Fruit fly (Drosophila melanogaster) whole organism, pupa: ENCODE data around the gene CG1299.
A peak's percentile ranks its signal among the peaks of the same experiment; 100 is the strongest.

ENCODE experiments used
- CG10348 ChIP-seq: fragments of 200-800 bp; sonication (Bioruptor generic); IDR thresholded peaks from 2 replicates; pipeline ENCODE4 v1.3.6; 2022; ENCODE audit warnings: missing biosample characterization, missing genetic modification characterization
- CG12605 ChIP-seq: fragments of 200-800 bp; sonication (Bioruptor generic); IDR thresholded peaks from 2 replicates; pipeline ENCODE4 v1.3.6; 2022; ENCODE audit warnings: missing biosample characterization, missing genetic modification characterization
- CG13204 ChIP-seq: fragments of 200-800 bp; sonication (Bioruptor generic); optimal IDR thresholded peaks from 2 replicates; lab custom pipeline; 2018; ENCODE audit warnings: missing biosample characterization, mild to moderate bottlenecking, missing genetic modification characterization, moderate library complexity
- CG14655 ChIP-seq: fragments of 200-800 bp; sonication (Bioruptor generic); optimal IDR thresholded peaks from 3 replicates; lab custom pipeline; 2017; ENCODE audit warnings: mild to moderate bottlenecking, missing biosample characterization, missing genetic modification reagents, missing genetic modification characterization
- CG15710 ChIP-seq: fragments of 200-800 bp; sonication (Bioruptor generic); optimal IDR thresholded peaks from 2 replicates; lab custom pipeline; 2018; ENCODE audit warnings: missing biosample characterization, mild to moderate bottlenecking, missing genetic modification characterization, moderate library complexity
- CG17806 ChIP-seq: fragments of 200-800 bp; sonication (Bioruptor generic); optimal IDR thresholded peaks from 2 replicates; lab custom pipeline; 2018; ENCODE audit warnings: missing biosample characterization, mild to moderate bottlenecking, missing genetic modification characterization, moderate library complexity
- CG32121 ChIP-seq: fragments of 200-800 bp; sonication (Bioruptor generic); IDR thresholded peaks from 2 replicates; pipeline ENCODE4 v1.3.6; 2022; ENCODE audit warnings: missing biosample characterization, missing genetic modification characterization
- CG34367 ChIP-seq: fragments of 200-800 bp; sonication (Bioruptor generic); optimal IDR thresholded peaks from 2 replicates; lab custom pipeline; 2018; ENCODE audit warnings: missing biosample characterization, mild to moderate bottlenecking, missing genetic modification characterization
- CG4496 ChIP-seq: fragments of 200-800 bp; sonication (Bioruptor generic); IDR thresholded peaks from 3 replicates; pipeline ENCODE4 v1.3.6; 2022; ENCODE audit warnings: missing biosample characterization, missing genetic modification characterization
- CG8159 ChIP-seq: fragments of 200-800 bp; sonication (Bioruptor generic); optimal IDR thresholded peaks from 3 replicates; lab custom pipeline; 2018; ENCODE audit warnings: missing biosample characterization, mild to moderate bottlenecking, missing genetic modification characterization, moderate library complexity
- CG8301 ChIP-seq: fragments of 200-800 bp; sonication (Bioruptor generic); optimal IDR thresholded peaks from 2 replicates; lab custom pipeline; 2018; ENCODE audit warnings: missing biosample characterization, mild to moderate bottlenecking, missing genetic modification characterization
- CG9948 ChIP-seq: fragments of 200-800 bp; sonication (Bioruptor generic); optimal IDR thresholded peaks from 2 replicates; lab custom pipeline; 2018; ENCODE audit warnings: missing biosample characterization, mild to moderate bottlenecking, missing genetic modification characterization, moderate library complexity
- D1 ChIP-seq: fragments of 200-800 bp; sonication (Bioruptor generic); optimal IDR thresholded peaks from 2 replicates; lab custom pipeline; 2018; ENCODE audit warnings: missing biosample characterization, mild to moderate bottlenecking, missing genetic modification characterization, moderate library complexity
- EcR ChIP-seq: fragments of 200-800 bp; sonication (Bioruptor generic); optimal IDR thresholded peaks from 3 replicates; lab custom pipeline; 2019; ENCODE audit warnings: missing biosample characterization, missing genetic modification characterization, mild to moderate bottlenecking, moderate library complexity, missing genetic modification reagents
- Ets98B ChIP-seq: fragments of 200-800 bp; sonication (Bioruptor generic); IDR thresholded peaks from 2 replicates; pipeline ENCODE4 v1.3.6; 2022; ENCODE audit warnings: missing biosample characterization, missing genetic modification characterization
- Pif1A ChIP-seq: fragments of 200-800 bp; sonication (Bioruptor generic); optimal IDR thresholded peaks from 3 replicates; lab custom pipeline; 2016; ENCODE audit warnings: missing biosample characterization, missing genetic modification characterization
- Pif1B ChIP-seq: fragments of 200-800 bp; sonication (Bioruptor generic); optimal IDR thresholded peaks from 3 replicates; lab custom pipeline; 2016; ENCODE audit warnings: missing biosample characterization, missing genetic modification characterization
- Snoo ChIP-seq: fragments of 200-800 bp; sonication (Bioruptor generic); optimal IDR thresholded peaks from 3 replicates; lab custom pipeline; 2017; ENCODE audit warnings: missing biosample characterization, mild to moderate bottlenecking, missing genetic modification characterization, inconsistent platforms
- fd96Ca ChIP-seq: fragments of 200-800 bp; sonication (Bioruptor generic); IDR thresholded peaks from 3 replicates; pipeline ENCODE4 v1.3.6; 2022; ENCODE audit warnings: missing biosample characterization, missing genetic modification characterization
- gl ChIP-seq: fragments of 200-800 bp; sonication (Bioruptor generic); optimal IDR thresholded peaks from 2 replicates; lab custom pipeline; 2018; ENCODE audit warnings: missing biosample characterization, mild to moderate bottlenecking, missing genetic modification characterization
- rn ChIP-seq: fragments of 200-800 bp; sonication (Bioruptor generic); IDR thresholded peaks from 2 replicates; pipeline ENCODE4 v1.3.6; 2022; ENCODE audit warnings: missing biosample characterization, missing genetic modification characterization

CG1299 gene

DNA sequence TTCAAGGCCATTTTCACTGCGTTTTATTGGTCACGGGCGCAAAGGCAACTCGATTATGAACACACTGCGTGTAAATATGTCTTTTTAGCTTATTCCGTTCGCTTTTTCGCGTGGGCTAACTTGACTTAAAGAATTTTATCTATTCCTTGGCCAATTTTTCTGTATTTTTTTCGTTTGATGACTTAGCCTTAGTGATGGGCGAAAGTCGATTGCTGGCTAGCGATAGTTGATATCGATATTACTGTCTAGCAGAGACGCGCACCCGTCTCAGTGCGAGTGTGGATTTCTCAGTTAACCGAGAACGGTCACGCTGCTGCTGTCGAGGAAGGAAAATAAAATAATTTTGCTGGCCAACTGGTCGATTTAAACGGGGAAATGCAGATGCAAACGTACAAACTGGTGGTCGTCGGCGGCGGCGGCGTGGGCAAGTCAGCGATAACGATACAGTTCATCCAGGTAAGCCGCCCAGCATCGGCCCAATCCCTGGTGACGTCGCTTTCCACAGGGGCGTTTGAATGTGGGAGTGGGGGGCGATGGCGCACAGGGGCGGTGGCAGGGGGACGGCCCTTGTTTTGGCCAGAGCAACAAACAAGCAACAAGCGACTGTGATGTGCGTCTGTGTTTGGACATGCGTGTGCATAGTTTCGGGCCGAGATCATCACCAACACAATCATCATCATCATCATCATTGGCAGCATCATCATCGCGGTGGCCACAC is 9.5 kb upstream of the CG1299 start, which contains the start of the genes Rop and Ras64B:
Gene Rop (minus strand): TSS at position 193 of the 718 bp plus-strand sequence.
Gene Ras64B (plus strand): TSS at position 273 of the 718 bp plus-strand sequence.
- TF ChIP-seq EcR (peak; percentile 57), CG10348 (GFP tag; lab: Robert Waterston, UW) (no peak), Pif1A (no peak), CG15710 (tag; lab: Kevin White, UChicago) (peak; percentile 1), Ets98B (peak; percentile 23; the same call in 1 of the 2 replicates), CG8159 (tag; lab: Kevin White, UChicago) (no peak), CG13204 (no peak), CG17806 (tag; lab: Kevin White, UChicago) (no peak), CG8301 (tag; lab: Kevin White, UChicago) (no peak), CG9948 (no peak), fd96Ca (GFP tag; lab: Robert Waterston, UW) (no peak; the same call in 2 of the 3 replicates), rn (no peak), D1 (tag; lab: Kevin White, UChicago) (no peak), CG32121 (no peak)

- TF ChIP-seq D1 (tag; lab: Kevin White, UChicago), result no peak
- no peak for TF ChIP-seq CG14655 (GFP tag; lab: Kevin White, UChicago)
- no peak for TF ChIP-seq Ets98B
- TF ChIP-seq CG8301 (tag; lab: Kevin White, UChicago), result no peak
- TF ChIP-seq CG13204, result no peak
- no peak for TF ChIP-seq fd96Ca (GFP tag; lab: Robert Waterston, UW)
- TF ChIP-seq CG32121, result no peak
- TF ChIP-seq EcR, result no peak
- no peak for TF ChIP-seq CG15710 (tag; lab: Kevin White, UChicago)
- TF ChIP-seq gl, result no peak
- no peak for TF ChIP-seq CG9948
- no peak for TF ChIP-seq CG17806 (tag; lab: Kevin White, UChicago)
- no peak for TF ChIP-seq rn
These were observed 7.3 kb upstream of the CG1299 start, which contains the start of gene Akh for dm6 chr3L:4141167-4141566. Akh (plus strand) TSS chr3L:4141467.

dm6 chr3L:4142064-4142463 is 6.4 kb upstream of the CG1299 start, which contains the start of gene CG32260:
CG32260 (plus strand) TSS chr3L:4142364.
- TF ChIP-seq Pif1B (GFP tag; lab: Kevin White, UChicago) (no peak), CG32121 (no peak), CG8159 (tag; lab: Kevin White, UChicago) (no peak), CG9948 (no peak), CG14655 (GFP tag; lab: Kevin White, UChicago) (no peak)

DNA sequence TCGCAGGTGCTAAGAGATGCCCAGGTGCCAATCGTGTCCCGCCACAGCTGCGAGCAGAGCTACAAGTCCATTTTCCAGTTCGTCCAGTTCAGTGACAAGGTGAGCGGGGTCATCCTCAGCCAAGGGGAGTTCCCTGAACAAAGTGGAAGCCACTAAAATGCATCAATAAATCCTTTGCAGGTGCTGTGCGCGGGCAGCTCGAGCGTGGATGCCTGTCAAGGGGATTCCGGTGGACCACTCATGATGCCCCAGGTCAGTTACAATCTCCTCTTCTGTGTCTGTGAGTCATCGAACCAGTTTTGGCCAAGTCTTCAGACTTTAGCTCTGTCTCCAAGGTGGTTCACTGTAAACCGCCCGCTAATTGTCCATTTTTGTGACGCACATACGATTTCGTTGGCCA is 3.3 kb upstream of the CG1299 start:
- no peak for TF ChIP-seq CG14655 (GFP tag; lab: Kevin White, UChicago)
- no peak for TF ChIP-seq CG10348 (GFP tag; lab: Robert Waterston, UW)
- peak; percentile 73 for TF ChIP-seq EcR
- TF ChIP-seq gl, result no peak
- no peak for TF ChIP-seq CG13204
- no peak for TF ChIP-seq CG15710 (tag; lab: Kevin White, UChicago)

DNA sequence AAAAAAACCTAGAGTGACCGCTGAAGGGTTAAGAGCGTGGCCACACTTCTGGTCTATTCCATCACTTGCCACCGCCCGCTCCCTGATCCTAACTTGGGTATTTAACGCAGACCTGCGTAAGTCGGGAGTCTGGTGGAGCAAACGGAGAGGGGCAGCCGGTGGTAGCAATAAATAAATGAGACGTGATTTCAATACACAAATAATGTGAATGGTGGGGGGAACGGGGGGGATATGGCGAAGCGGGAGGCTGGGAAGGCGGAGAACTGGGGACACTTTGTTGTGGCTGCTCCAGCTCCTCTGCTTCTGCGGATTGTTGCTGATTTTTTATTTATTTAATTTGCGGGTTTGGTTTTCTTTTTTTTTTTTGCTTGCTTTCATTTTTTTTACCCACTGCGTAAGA is 9.4 kb downstream of the CG1299 start:
- no peak for TF ChIP-seq CG12605 (GFP tag; lab: Robert Waterston, UW)
- no peak for TF ChIP-seq CG15710 (tag; lab: Kevin White, UChicago)
- peak; percentile 3 for TF ChIP-seq EcR
- TF ChIP-seq gl, result no peak
- no peak for TF ChIP-seq CG13204

- TF ChIP-seq CG34367 (tag; lab: Kevin White, UChicago) (peak; percentile 70), CG9948 (peak; percentile 80), CG32121 (no peak), CG8301 (tag; lab: Kevin White, UChicago) (peak; percentile 63), gl (peak; percentile 36), CG10348 (GFP tag; lab: Robert Waterston, UW) (no peak), Pif1A (peak; percentile 73), CG13204 (peak; percentile 37), rn (no peak), CG4496 (peak; percentile 69; the same call in 1 of the 3 replicates), CG15710 (tag; lab: Kevin White, UChicago) (peak; percentile 79), CG14655 (GFP tag; lab: Kevin White, UChicago) (peak; percentile 68), D1 (tag; lab: Kevin White, UChicago) (peak; percentile 63), CG12605 (GFP tag; lab: Robert Waterston, UW) (peak; percentile 20; the same call in 1 of the 2 replicates), CG17806 (tag; lab: Kevin White, UChicago) (peak; percentile 79), fd96Ca (GFP tag; lab: Robert Waterston, UW) (peak; percentile 44; the same call in 1 of the 3 replicates), CG8159 (tag; lab: Kevin White, UChicago) (peak; percentile 78), Snoo (tag; lab: Kevin White, UChicago) (peak; percentile 17), Pif1B (GFP tag; lab: Kevin White, UChicago) (peak; percentile 73), Ets98B (peak; percentile 16; the same call in 1 of the 2 replicates), EcR (no peak)
These were observed 9.9 kb downstream of the CG1299 start for dm6 chr3L:4158361-4158760.

- no peak for TF ChIP-seq CG14655 (GFP tag; lab: Kevin White, UChicago)
- no peak for TF ChIP-seq Pif1A
- no peak for TF ChIP-seq CG15710 (tag; lab: Kevin White, UChicago)
These were observed 10.8 kb downstream of the CG1299 start for dm6 chr3L:4159264-4159663.
